Fruit fly (Drosophila melanogaster): Measurements from ENCODE around the gene CG43725.
A peak's percentile ranks its signal among the peaks of the same experiment; 100 is the strongest.

The CG43725 gene

dm6 chr2L:11106562-11106962 is 31.2 kb downstream of the CG43725 start, which contains the start of gene Reps (continued):
- TF ChIP-seq CG3919 (GFP tag; optimal IDR thresholded peaks at IDR 0.05) (peak; percentile 98), Blimp-1 (GFP tag; optimal IDR thresholded peaks at IDR 0.05) (peak; percentile 90), topi (GFP tag; optimal IDR thresholded peaks at IDR 0.05) (peak; percentile 98), Eip78C (GFP tag) (peak; percentile 99), CG4318 (GFP tag; optimal IDR thresholded peaks at IDR 0.05) (peak; percentile 96), CG32006 (GFP tag; optimal IDR thresholded peaks at IDR 0.05) (peak; percentile 97), CG16779 (tag; optimal IDR thresholded peaks at IDR 0.05) (peak; percentile 92), esn (GFP tag; optimal IDR thresholded peaks at IDR 0.05) (peak; percentile 98), Hr39 (GFP tag; optimal IDR thresholded peaks at IDR 0.05) (peak; percentile 98), vri (GFP tag; optimal IDR thresholded peaks at IDR 0.05) (peak; percentile 94), acj6 (GFP tag; optimal IDR thresholded peaks at IDR 0.05) (peak; percentile 99), CG10631 (GFP tag; optimal IDR thresholded peaks at IDR 0.05) (peak; percentile 99), Sox15 (GFP tag; optimal IDR thresholded peaks at IDR 0.05) (peak; percentile 98), Met (GFP tag; optimal IDR thresholded peaks at IDR 0.05) (peak; percentile 98), Gug (GFP tag; IDR thresholded peaks at IDR 0.05) (peak; percentile 99), CG6276 (GFP tag; optimal IDR thresholded peaks at IDR 0.05) (peak; percentile 95), pdm3 (GFP tag; optimal IDR thresholded peaks at IDR 0.05) (peak; percentile 98), CG6163 (GFP tag; IDR thresholded peaks at IDR 0.05) (peak; percentile 99), svp (GFP tag) (peak; percentile 99), Ets21C (GFP tag; optimal IDR thresholded peaks at IDR 0.05) (peak; percentile 96), fd85E (GFP tag; optimal IDR thresholded peaks at IDR 0.05) (peak; percentile 83), CG11762 (GFP tag; optimal IDR thresholded peaks at IDR 0.05; ENCODE audit: insufficient read depth) (peak; percentile 98), CG11294 (GFP tag; IDR thresholded peaks at IDR 0.05) (peak; percentile 98), Hr38 (GFP tag; optimal IDR thresholded peaks at IDR 0.05) (peak; percentile 84), CG11902 (GFP tag; optimal IDR thresholded peaks at IDR 0.05) (peak; percentile 98)

dm6 chr2L:11113011-11113528 is 37.8 kb downstream of the CG43725 start, which contains the start of gene Idua:
Gene Idua, minus strand, starts transcription at chr2L:11113061.
- TF ChIP-seq Met (GFP tag; optimal IDR thresholded peaks at IDR 0.05): no peak
- TF ChIP-seq dsx (GFP tag; optimal IDR thresholded peaks at IDR 0.05; ENCODE audit: poor library complexity, severe bottlenecking): no peak
- TF ChIP-seq pdm3 (GFP tag; optimal IDR thresholded peaks at IDR 0.05): no peak
- TF ChIP-seq CG6276 (GFP tag; optimal IDR thresholded peaks at IDR 0.05): no peak
- peak; percentile 54 for TF ChIP-seq Ets21C (GFP tag; optimal IDR thresholded peaks at IDR 0.05)
- TF ChIP-seq cyc (GFP tag; optimal IDR thresholded peaks at IDR 0.05): peak; percentile 45
- peak; percentile 61 for TF ChIP-seq CG11902 (GFP tag; optimal IDR thresholded peaks at IDR 0.05)
- no peak for TF ChIP-seq CG8319 (GFP tag; optimal IDR thresholded peaks at IDR 0.05)
- TF ChIP-seq spab (GFP tag; optimal IDR thresholded peaks at IDR 0.05): no peak
- TF ChIP-seq CG1621 (tag; optimal IDR thresholded peaks at IDR 0.05): peak; percentile 58
- TF ChIP-seq CG32006 (GFP tag; optimal IDR thresholded peaks at IDR 0.05): no peak
- TF ChIP-seq Hr39 (GFP tag; optimal IDR thresholded peaks at IDR 0.05): no peak
- no peak for TF ChIP-seq Lpt (GFP tag; optimal IDR thresholded peaks at IDR 0.05)
- peak; percentile 69 for TF ChIP-seq CG4318 (GFP tag; optimal IDR thresholded peaks at IDR 0.05)
- TF ChIP-seq CG9139 (GFP tag; optimal IDR thresholded peaks at IDR 0.05): no peak
- TF ChIP-seq dac (GFP tag; optimal IDR thresholded peaks at IDR 0.05): no peak
- TF ChIP-seq Sox102F (GFP tag; optimal IDR thresholded peaks at IDR 0.05): no peak
- TF ChIP-seq esn (GFP tag; optimal IDR thresholded peaks at IDR 0.05): peak; percentile 85
- TF ChIP-seq acj6 (GFP tag; optimal IDR thresholded peaks at IDR 0.05): no peak
- no peak; the same call in 2 of the 3 replicates for TF ChIP-seq eg (GFP tag; IDR thresholded peaks at IDR 0.05)
- no peak for TF ChIP-seq CG3032 (tag; optimal IDR thresholded peaks at IDR 0.05)
- no peak for TF ChIP-seq Hr38 (GFP tag; optimal IDR thresholded peaks at IDR 0.05)
- TF ChIP-seq Eip75B (GFP tag; optimal IDR thresholded peaks at IDR 0.05): no peak
- peak; percentile 57 for TF ChIP-seq Sox15 (GFP tag; optimal IDR thresholded peaks at IDR 0.05)
- TF ChIP-seq net (GFP tag; optimal IDR thresholded peaks at IDR 0.05): peak; percentile 85
- TF ChIP-seq svp (GFP tag): no peak
- TF ChIP-seq CG11762 (GFP tag; optimal IDR thresholded peaks at IDR 0.05; ENCODE audit: insufficient read depth): peak; percentile 25
- TF ChIP-seq Hr4 (GFP tag; optimal IDR thresholded peaks at IDR 0.05): no peak
- TF ChIP-seq CG15336 (GFP tag; IDR thresholded peaks at IDR 0.05): peak; percentile 72
- peak; percentile 74 for TF ChIP-seq CG6792 (GFP tag; optimal IDR thresholded peaks at IDR 0.05)
- TF ChIP-seq CG10669 (GFP tag; optimal IDR thresholded peaks at IDR 0.05): no peak
- no peak for TF ChIP-seq vri (GFP tag; optimal IDR thresholded peaks at IDR 0.05)
- TF ChIP-seq Eip78C (GFP tag): peak; percentile 96
- TF ChIP-seq CG10631 (GFP tag; optimal IDR thresholded peaks at IDR 0.05): peak; percentile 83
- no peak for TF ChIP-seq CG16779 (tag; optimal IDR thresholded peaks at IDR 0.05)
- no peak for TF ChIP-seq Ets96B (tag; optimal IDR thresholded peaks at IDR 0.05)
- TF ChIP-seq fd59A (GFP tag; optimal IDR thresholded peaks at IDR 0.05): peak; percentile 73
- TF ChIP-seq Gug (GFP tag; IDR thresholded peaks at IDR 0.05): peak; percentile 52
- no peak for TF ChIP-seq topi (GFP tag; optimal IDR thresholded peaks at IDR 0.05)
- TF ChIP-seq CG31627 (GFP tag; optimal IDR thresholded peaks at IDR 0.05): peak; percentile 72
- no peak for TF ChIP-seq Eip93F (GFP tag; optimal IDR thresholded peaks at IDR 0.05)
- peak; percentile 26; the same call in 1 of the 2 replicates for TF ChIP-seq CG11294 (GFP tag; IDR thresholded peaks at IDR 0.05)

Data from whole organism, prepupa.